Fruit fly (Drosophila melanogaster): ENCODE measurements around the gene PolZ2.

PolZ2 gene

DNA sequence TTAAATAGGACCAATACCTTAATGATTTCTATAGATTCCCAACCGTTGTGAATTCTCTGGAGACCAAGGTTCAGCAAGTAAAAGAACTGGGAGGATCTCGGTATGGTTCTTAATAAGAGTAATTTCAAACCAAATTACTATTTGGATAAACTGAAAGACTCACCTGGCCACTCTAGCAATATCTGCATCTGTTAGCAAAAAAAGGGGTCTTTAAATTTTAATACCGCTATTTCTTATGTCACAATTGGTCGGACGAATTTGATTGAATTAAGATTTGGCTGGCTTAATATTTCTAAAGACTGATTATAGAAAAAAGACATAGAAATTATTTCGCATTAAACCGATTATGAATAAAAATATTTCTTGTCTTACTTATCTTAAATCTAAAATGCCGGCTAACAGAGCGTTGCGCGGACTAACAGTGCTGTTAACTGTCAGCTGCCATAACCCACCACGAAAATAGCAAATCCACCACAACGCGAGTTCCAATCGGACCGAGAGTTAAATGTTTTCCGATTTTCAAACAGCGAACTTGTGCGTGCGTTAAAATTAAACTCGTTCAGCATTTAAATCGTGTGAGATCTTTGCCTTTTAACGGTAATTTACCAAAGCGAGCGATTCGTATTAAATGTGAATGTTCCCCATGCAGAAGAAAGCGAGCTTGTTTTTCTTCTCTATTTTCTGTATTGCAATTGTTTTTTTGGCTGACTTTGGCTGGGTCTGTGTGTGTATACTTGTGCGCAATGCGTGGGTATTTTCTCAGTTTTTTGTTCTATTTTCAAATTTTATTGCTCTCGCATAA, 17.8 kb upstream of the PolZ2 start, which contains the start of gene CRMP:
Gene CRMP, plus strand, starts transcription at position 474 of the 802 bp plus-strand sequence.
- TF ChIP-seq pan (optimal IDR thresholded peaks at IDR 0.05) (no peak), EcR (GFP tag; optimal IDR thresholded peaks at IDR 0.05) (no peak), Dll (optimal IDR thresholded peaks at IDR 0.05) (no peak), psq (optimal IDR thresholded peaks at IDR 0.05) (no peak), usp (GFP tag; optimal IDR thresholded peaks at IDR 0.05) (no peak), CG8478 (optimal IDR thresholded peaks at IDR 0.05) (no peak)

- TF ChIP-seq pan (optimal IDR thresholded peaks at IDR 0.05), result no peak
- TF ChIP-seq psq (optimal IDR thresholded peaks at IDR 0.05), result no peak
- no peak for TF ChIP-seq usp (GFP tag; optimal IDR thresholded peaks at IDR 0.05)
Observed at dm6 chr3R:5571437-5571750, 17.3 kb upstream of the PolZ2 start.

DNA sequence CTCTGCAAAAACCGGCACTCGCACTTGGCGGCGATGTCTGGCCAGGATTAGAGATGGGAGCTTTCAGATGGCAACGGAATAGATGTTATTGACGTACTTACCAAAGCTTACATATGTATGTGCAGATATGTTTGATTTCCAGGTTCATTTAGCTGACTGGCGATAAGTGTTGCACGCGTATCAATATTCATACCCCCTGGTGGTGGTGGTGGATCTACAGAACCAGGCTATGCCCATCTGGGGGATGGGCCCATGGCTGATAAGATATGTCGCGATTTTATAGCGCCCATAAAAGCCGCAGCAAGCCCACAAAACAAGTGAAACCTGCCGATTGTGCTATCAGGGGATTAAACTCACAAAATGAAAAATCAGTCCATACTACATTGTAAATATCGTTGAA, 16.9 kb upstream of the PolZ2 start:
- no peak for TF ChIP-seq CG8478 (optimal IDR thresholded peaks at IDR 0.05)
- TF ChIP-seq Dll (optimal IDR thresholded peaks at IDR 0.05), result no peak
- TF ChIP-seq EcR (GFP tag; optimal IDR thresholded peaks at IDR 0.05), result no peak
- no peak for TF ChIP-seq usp (GFP tag; optimal IDR thresholded peaks at IDR 0.05)
- TF ChIP-seq pan (optimal IDR thresholded peaks at IDR 0.05), result no peak
- no peak for TF ChIP-seq psq (optimal IDR thresholded peaks at IDR 0.05)

DNA sequence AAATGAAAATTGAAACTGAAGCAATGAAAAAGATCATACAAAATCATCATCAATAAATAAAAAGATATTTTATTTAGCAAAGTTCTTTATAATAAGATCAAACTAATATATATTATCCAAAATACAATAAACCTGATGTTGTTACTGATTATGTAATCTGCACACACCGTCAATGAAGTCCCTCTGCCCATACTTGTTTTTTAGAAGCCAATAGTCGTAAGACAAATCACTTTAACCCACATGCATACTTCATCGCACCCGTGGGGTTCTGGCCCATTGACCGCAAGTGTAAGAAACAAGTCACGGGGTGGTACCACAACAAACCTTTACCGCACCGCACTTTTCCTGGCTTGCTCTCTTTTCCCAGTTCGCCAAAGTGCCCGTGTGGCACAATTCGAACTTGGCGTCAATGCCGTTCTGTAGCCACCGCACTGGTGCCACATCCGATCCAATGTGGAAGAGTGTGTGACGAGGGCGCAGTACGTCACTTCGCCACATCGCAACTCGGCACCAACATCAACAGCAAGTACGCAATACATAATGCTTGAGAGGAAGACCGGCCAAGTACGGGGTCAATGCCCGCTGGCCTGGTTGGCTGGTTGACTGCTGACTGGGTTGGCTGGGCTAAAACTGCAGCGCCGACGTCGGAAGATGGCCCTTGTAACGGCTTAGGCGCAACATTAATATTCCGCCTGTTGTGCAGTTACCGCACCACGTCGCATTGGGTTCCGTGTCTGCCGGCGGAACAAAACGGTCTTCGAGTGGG, 15.6 kb upstream of the PolZ2 start:
- TF ChIP-seq EcR (GFP tag; optimal IDR thresholded peaks at IDR 0.05), result peak in 1 of 2 experiments; percentile 75
- no peak for TF ChIP-seq Dll (optimal IDR thresholded peaks at IDR 0.05)

DNA sequence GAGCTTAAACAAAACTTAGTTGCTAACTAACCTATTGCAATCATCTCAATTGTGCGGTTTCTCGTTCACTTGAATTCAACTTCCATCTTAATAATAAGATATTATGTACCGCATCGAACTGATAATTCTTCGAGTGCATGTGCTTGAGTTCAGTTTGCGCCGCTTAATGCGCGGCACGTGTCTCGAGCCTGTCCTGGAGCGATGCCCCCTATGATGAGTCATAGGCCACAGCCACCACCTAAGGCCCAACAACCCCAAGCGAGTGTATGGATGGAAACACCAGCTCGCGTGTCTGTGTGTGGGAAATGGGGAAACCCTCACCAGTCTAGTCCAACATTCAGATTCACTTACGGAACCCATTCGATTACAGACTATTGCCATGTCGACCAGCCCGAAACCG, 14.8 kb upstream of the PolZ2 start:
- TF ChIP-seq psq (optimal IDR thresholded peaks at IDR 0.05) (no peak), Dll (optimal IDR thresholded peaks at IDR 0.05) (no peak), pan (optimal IDR thresholded peaks at IDR 0.05) (no peak), CG8478 (optimal IDR thresholded peaks at IDR 0.05) (no peak), EcR (GFP tag; optimal IDR thresholded peaks at IDR 0.05) (no peak), usp (GFP tag; optimal IDR thresholded peaks at IDR 0.05) (no peak)

DNA sequence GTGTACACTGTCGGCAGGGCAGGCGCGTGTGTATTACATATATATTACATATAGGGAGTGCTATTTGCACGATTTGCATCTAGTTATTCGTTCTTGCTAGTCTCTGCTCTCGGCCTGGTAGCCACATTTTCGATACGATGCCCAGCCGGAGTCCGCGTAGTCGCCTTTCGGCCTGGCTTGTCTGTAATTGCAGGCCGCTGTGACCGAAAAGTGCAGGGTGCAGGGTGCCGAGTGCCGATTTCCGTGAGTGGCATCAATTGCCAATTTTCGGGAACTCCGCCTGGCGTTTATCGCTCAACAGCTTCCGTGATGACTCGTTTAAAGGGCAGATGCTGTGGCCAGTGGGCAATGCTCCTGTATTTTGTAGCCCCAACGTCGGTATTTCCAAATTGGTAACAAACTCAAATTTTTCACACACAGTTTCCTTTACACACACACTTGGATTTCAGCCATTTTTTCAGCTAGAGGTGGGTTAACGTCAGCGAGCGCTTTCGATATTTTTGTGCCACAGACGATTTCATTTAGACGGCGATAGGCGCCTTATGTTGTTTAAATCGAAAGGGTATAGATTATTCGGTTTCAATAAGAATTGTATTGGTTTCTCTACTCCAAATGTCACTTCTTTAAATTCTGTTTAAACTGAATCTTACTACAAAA, 682 bp upstream of the PolZ2 start, which contains the start of gene CG2926:
Gene CG2926, minus strand, starts transcription at position 518 of the 657 bp plus-strand sequence.
- TF ChIP-seq pan (optimal IDR thresholded peaks at IDR 0.05) (no peak), Dll (optimal IDR thresholded peaks at IDR 0.05) (no peak), usp (GFP tag; optimal IDR thresholded peaks at IDR 0.05) (no peak), CG8478 (optimal IDR thresholded peaks at IDR 0.05) (no peak), EcR (GFP tag; optimal IDR thresholded peaks at IDR 0.05) (no peak), psq (optimal IDR thresholded peaks at IDR 0.05) (no peak)

DNA sequence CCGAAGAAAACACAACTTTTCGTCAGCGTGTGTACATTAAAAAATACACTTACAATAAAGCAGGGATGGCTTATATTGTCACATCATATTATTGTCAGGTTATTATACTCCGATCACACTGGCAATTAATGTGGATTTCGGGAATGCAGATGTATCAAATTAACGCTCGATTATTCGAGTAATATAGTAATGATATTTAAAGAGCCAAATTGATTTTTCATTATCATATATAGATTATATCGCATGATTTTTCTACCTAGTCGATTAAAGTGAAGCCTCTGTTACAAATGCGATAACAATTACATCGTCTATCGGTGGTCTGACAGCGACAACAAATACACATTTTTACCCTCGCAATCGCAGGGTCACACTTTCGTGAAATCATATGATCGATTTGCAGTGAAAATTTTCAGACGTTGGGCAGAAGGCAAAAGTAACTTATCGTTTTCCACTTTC, 2.8 kb downstream of the PolZ2 start, which contains the start of the genes noi and Vha26:
Gene noi, minus strand, starts transcription at position 62 of the 456 bp plus-strand sequence.
Gene Vha26, plus strand, starts transcription at position 366 of the 456 bp plus-strand sequence.
- TF ChIP-seq usp (GFP tag; optimal IDR thresholded peaks at IDR 0.05), result no peak
- TF ChIP-seq EcR (GFP tag; optimal IDR thresholded peaks at IDR 0.05), result no peak
- TF ChIP-seq pan (optimal IDR thresholded peaks at IDR 0.05), result no peak
- no peak for TF ChIP-seq psq (optimal IDR thresholded peaks at IDR 0.05)
- TF ChIP-seq CG8478 (optimal IDR thresholded peaks at IDR 0.05), result no peak
- TF ChIP-seq Dll (optimal IDR thresholded peaks at IDR 0.05), result no peak

- peak; percentile 49 for TF ChIP-seq CG8478 (optimal IDR thresholded peaks at IDR 0.05)
- TF ChIP-seq psq (optimal IDR thresholded peaks at IDR 0.05), result no peak
- TF ChIP-seq pan (optimal IDR thresholded peaks at IDR 0.05), result no peak
Observed at dm6 chr3R:5592009-5592572, 3.4 kb downstream of the PolZ2 start.

- TF ChIP-seq CG8478 (optimal IDR thresholded peaks at IDR 0.05), result no peak
- no peak for TF ChIP-seq pan (optimal IDR thresholded peaks at IDR 0.05)
- TF ChIP-seq psq (optimal IDR thresholded peaks at IDR 0.05), result no peak
- no peak for TF ChIP-seq EcR (GFP tag; optimal IDR thresholded peaks at IDR 0.05)
- TF ChIP-seq usp (GFP tag; optimal IDR thresholded peaks at IDR 0.05), result no peak
- no peak for TF ChIP-seq Dll (optimal IDR thresholded peaks at IDR 0.05)
Observed at dm6 chr3R:5594878-5595277, 6.2 kb downstream of the PolZ2 start.

DNA sequence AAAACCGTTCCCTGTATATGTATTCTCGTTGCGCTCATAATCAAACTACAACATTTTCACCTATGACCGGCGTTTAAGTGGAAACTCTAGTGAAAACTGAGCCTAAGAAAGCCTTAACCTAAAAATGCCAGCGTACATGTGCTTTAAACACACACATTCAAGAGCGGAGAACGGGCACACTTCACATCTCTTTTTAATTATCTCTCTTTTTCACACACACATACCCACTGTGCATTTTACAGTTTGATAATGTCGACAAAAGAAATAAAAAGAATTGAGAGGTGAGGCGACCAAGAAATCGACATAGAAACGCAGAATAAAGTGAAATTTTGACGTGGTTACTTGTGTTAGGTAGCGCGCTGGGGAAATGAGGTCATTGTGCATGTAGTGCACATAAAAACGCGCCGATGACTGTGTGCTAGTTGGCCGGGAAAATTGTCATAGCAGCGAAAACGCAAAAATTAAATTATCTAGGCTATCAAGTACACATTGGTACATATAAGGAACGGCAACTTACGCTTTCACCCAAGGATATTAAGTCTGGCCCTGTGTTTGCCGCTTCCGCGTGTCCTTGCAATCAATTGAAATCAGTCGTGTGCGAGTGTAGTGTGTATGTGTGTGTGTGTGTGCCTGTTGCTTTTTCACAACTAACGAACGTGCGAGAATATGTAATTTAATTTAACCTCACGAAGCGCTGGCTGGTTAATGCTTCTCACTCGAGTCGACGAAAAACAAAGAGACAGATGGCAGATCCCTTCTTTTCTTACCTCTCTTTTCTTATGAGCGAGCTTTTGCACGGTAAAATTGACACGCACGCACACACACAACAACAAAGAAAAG, 11.1 kb downstream of the PolZ2 start:
- TF ChIP-seq EcR (GFP tag; optimal IDR thresholded peaks at IDR 0.05), result peak in 1 of 2 experiments; percentile 15
- no peak for TF ChIP-seq Dll (optimal IDR thresholded peaks at IDR 0.05)

DNA sequence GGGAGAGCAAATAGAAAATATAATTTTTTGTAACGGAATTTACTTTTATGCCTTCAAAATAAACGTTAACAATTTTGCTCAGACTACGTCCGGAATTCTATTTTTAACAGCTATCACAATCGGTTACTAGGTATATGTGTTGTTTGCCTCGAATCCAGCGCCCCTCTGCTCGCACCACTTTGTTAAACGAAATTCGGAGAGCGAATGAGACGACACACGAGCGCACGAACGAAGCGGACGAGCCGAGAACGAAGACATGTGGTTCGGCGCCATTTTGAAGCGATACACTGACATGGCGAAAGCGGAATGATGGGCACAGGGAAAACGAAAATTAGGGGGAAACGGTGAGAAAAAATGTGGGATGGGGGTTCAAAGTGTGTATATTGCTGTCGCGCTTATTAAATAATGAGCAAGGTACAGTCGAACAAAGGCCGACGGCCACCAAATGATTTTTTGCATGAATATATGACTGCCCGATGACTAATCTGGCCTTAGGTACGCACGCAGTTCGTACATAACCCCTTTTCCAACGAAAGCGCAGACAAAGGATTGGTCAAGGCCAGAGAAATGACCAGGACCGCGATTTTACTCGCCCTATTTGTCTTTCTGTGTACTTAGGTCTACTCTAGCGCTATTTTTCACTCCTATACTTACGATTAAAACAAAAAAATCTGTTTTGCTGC, 11.8 kb downstream of the PolZ2 start:
- TF ChIP-seq EcR (GFP tag; optimal IDR thresholded peaks at IDR 0.05), result no peak
- TF ChIP-seq pan (optimal IDR thresholded peaks at IDR 0.05), result no peak
- TF ChIP-seq Dll (optimal IDR thresholded peaks at IDR 0.05), result no peak
- TF ChIP-seq usp (GFP tag; optimal IDR thresholded peaks at IDR 0.05), result no peak
- TF ChIP-seq psq (optimal IDR thresholded peaks at IDR 0.05), result no peak
- TF ChIP-seq CG8478 (optimal IDR thresholded peaks at IDR 0.05), result no peak

All from whole organism.